Worm (Caenorhabditis elegans) whole organism, mixed stage, embryonic: ENCODE measurements around the gene tbg-1.

Experiments used
- cnd-1 ChIP-seq: fragments of 200-800 bp; sonication (Bioruptor generic); optimal IDR thresholded peaks from 2 replicates; lab custom pipeline; 2018; ENCODE audit warnings: mild to moderate bottlenecking, missing genetic modification characterization, missing compliant biosample characterization
- elt-3 ChIP-seq: fragments of 150-350 bp; optimal IDR thresholded peaks from 2 replicates; lab custom pipeline; 2014; ENCODE audit warnings: missing biosample characterization, missing genetic modification characterization
- mab-5 ChIP-seq: fragments of 150-350 bp; optimal IDR thresholded peaks from 2 replicates; lab custom pipeline; 2014; ENCODE audit warnings: missing biosample characterization, missing genetic modification characterization
- mep-1 ChIP-seq: fragments of 150-350 bp; optimal IDR thresholded peaks from 2 replicates; lab custom pipeline; 2017; ENCODE audit warnings: missing biosample characterization, missing genetic modification reagents, missing genetic modification characterization, inconsistent platforms
- mls-2 ChIP-seq: sonication (generic microtip); optimal IDR thresholded peaks from 2 replicates; lab custom pipeline; 2016; ENCODE audit warnings: mild to moderate bottlenecking, missing genetic modification characterization, moderate library complexity, missing compliant biosample characterization
- nhr-237 ChIP-seq: fragments of 150-350 bp; optimal IDR thresholded peaks from 2 replicates; lab custom pipeline; 2014; ENCODE audit warnings: missing biosample characterization, missing genetic modification characterization
- nhr-76 ChIP-seq: sonication (generic microtip); optimal IDR thresholded peaks from 2 replicates; lab custom pipeline; 2017; ENCODE audit warnings: missing biosample characterization, missing genetic modification characterization
- pha-4 ChIP-seq: fragments of 150-350 bp; optimal IDR thresholded peaks from 2 replicates; lab custom pipeline; 2018; ENCODE audit warnings: missing biosample characterization, missing genetic modification reagents, missing genetic modification characterization
- sptf-1 ChIP-seq: sonication (generic microtip); optimal IDR thresholded peaks from 2 replicates; lab custom pipeline; 2017; ENCODE audit warnings: mild to moderate bottlenecking, missing genetic modification characterization, moderate library complexity, missing compliant biosample characterization
- unc-120 ChIP-seq: sonication (generic microtip); optimal IDR thresholded peaks from 2 replicates; lab custom pipeline; 2017; ENCODE audit warnings: missing genetic modification characterization, missing compliant biosample characterization; ENCODE audit not compliant: poor library complexity, severe bottlenecking
- unc-39 ChIP-seq: fragments of 150-350 bp; optimal IDR thresholded peaks from 2 replicates; lab custom pipeline; 2014; ENCODE audit warnings: missing biosample characterization, missing genetic modification characterization
- unc-62 ChIP-seq: fragments of 150-350 bp; optimal IDR thresholded peaks from 2 replicates; lab custom pipeline; 2014; ENCODE audit warnings: missing biosample characterization, missing genetic modification reagents, missing genetic modification characterization
- zip-8 ChIP-seq: fragments of 150-350 bp; optimal IDR thresholded peaks from 2 replicates; lab custom pipeline; 2014; ENCODE audit warnings: missing biosample characterization, missing genetic modification characterization

DNA sequence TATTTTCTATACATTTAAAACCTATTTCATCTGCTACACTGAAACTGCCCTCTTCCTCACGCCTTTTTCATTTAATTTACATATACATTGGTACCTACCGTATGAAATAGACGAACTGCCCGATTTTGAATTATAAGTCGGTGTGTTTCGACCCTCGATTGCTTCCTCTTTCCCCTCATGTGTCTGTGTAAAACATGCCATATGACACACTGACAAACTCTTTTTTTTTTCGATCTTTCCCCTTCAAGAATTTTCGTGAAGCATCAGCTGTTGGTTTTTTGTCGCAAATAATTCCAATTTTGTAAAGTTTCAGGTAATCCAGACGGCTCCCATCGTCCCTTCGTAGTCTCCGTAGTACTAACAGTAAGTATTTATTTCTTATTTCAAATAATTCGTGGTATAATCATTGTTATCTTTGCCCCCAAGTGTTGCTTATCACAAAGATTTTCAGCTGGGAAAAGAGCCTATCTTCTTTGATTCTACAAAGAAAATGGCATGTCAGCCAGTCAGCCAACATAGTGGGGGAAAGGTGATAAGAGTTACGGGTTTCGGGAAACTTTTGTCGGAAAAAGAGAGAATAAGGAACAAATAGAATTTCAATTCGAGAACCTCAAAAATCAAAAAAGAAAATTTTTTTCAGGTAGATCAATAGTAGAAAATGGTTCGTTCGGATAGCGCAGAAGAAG lies 7.0 kb downstream of the tbg-1 start:
- no peak for TF ChIP-seq pha-4
- no peak for TF ChIP-seq cnd-1 (tag; lab: Kevin White, UChicago)
- no peak for TF ChIP-seq elt-3 (tag; lab: Kevin White, UChicago)
- no peak for TF ChIP-seq nhr-76 (tag; lab: Kevin White, UChicago)
- no peak for TF ChIP-seq unc-62 (GFP tag; lab: Kevin White, UChicago)
- no peak for TF ChIP-seq zip-8
- TF ChIP-seq sptf-1 (tag; lab: Kevin White, UChicago), result no peak
- TF ChIP-seq mls-2, result no peak
- TF ChIP-seq unc-39 (tag; lab: Kevin White, UChicago), result no peak
- no peak for TF ChIP-seq mep-1
- no peak for TF ChIP-seq nhr-237
- no peak for TF ChIP-seq mab-5 (tag; lab: Kevin White, UChicago)
- no peak for TF ChIP-seq unc-120 (tag; lab: Kevin White, UChicago)
